Worm (Caenorhabditis elegans) whole organism, late embryonic: ENCODE results near the gene pat-4.
"Not testable (repeated sequence)": the region's sequence is repeated elsewhere in the genome, so short reads cannot be mapped to it uniquely, and the experiment has no call there.

Experiments
- C38D4.7 ChIP-seq: fragments of 200-800 bp; sonication (Bioruptor generic); optimal IDR thresholded peaks from 2 replicates; lab custom pipeline; 2018; ENCODE audit warnings: mild to moderate bottlenecking, missing genetic modification characterization, moderate library complexity, missing compliant biosample characterization
- F13H6.1 ChIP-seq: sonication (generic microtip); optimal IDR thresholded peaks from 2 replicates; lab custom pipeline; 2016; ENCODE audit warnings: missing genetic modification characterization, missing compliant biosample characterization
- K02D7.2 ChIP-seq: sonication (generic microtip); optimal IDR thresholded peaks from 2 replicates; lab custom pipeline; 2017; ENCODE audit warnings: mild to moderate bottlenecking, missing genetic modification characterization, missing compliant biosample characterization
- T23F11.4 ChIP-seq: fragments of 200-800 bp; sonication (Bioruptor generic); optimal IDR thresholded peaks from 2 replicates; lab custom pipeline; 2018; ENCODE audit warnings: mild to moderate bottlenecking, missing genetic modification characterization, missing compliant biosample characterization
- Y22D7AL.16 ChIP-seq: sonication (generic microtip); optimal IDR thresholded peaks from 2 replicates; lab custom pipeline; 2016; ENCODE audit warnings: missing genetic modification characterization, missing compliant biosample characterization
- ahr-1 ChIP-seq: sonication (generic microtip); optimal IDR thresholded peaks from 2 replicates; lab custom pipeline; 2016; ENCODE audit warnings: missing genetic modification characterization, missing compliant biosample characterization
- ceh-14 ChIP-seq: sonication (generic microtip); optimal IDR thresholded peaks from 2 replicates; lab custom pipeline; 2016; ENCODE audit warnings: missing genotype, missing genetic modification characterization, missing compliant biosample characterization
- ceh-18 ChIP-seq: sonication (generic microtip); optimal IDR thresholded peaks from 2 replicates; lab custom pipeline; 2016; ENCODE audit warnings: missing genetic modification characterization, missing compliant biosample characterization
- ceh-2 ChIP-seq: sonication (generic microtip); optimal IDR thresholded peaks from 2 replicates; lab custom pipeline; 2016; ENCODE audit warnings: missing genotype, missing genetic modification characterization, missing compliant biosample characterization
- ceh-22 ChIP-seq: sonication (generic microtip); optimal IDR thresholded peaks from 2 replicates; lab custom pipeline; 2017; ENCODE audit warnings: missing biosample characterization, missing genetic modification characterization
- ceh-30 ChIP-seq: fragments of 150-350 bp; optimal IDR thresholded peaks from 2 replicates; lab custom pipeline; 2014; ENCODE audit warnings: missing biosample characterization, missing genetic modification characterization
- ceh-45 ChIP-seq: fragments of 200-800 bp; sonication (Bioruptor generic); IDR thresholded peaks from 2 replicates; pipeline ENCODE4 v1.3.6; 2022; ENCODE audit warnings: missing genetic modification reagents, missing genetic modification characterization, missing compliant biosample characterization
- ceh-48 ChIP-seq: sonication (generic microtip); optimal IDR thresholded peaks from 2 replicates; lab custom pipeline; 2016; ENCODE audit warnings: missing genetic modification characterization, inconsistent platforms, missing compliant biosample characterization
- che-1 ChIP-seq: sonication (generic microtip); optimal IDR thresholded peaks from 2 replicates; lab custom pipeline; 2016; ENCODE audit warnings: mild to moderate bottlenecking, missing genetic modification characterization, missing compliant biosample characterization
- dmd-4 ChIP-seq: sonication (generic microtip); optimal IDR thresholded peaks from 2 replicates; lab custom pipeline; 2016; ENCODE audit warnings: borderline replicate concordance, missing genetic modification characterization, missing compliant biosample characterization
- elt-2 ChIP-seq: sonication (generic microtip); optimal IDR thresholded peaks from 2 replicates; lab custom pipeline; 2016; ENCODE audit warnings: missing genetic modification reagents, missing genetic modification characterization, missing compliant biosample characterization
- elt-4 ChIP-seq: sonication (generic microtip); optimal IDR thresholded peaks from 2 replicates; lab custom pipeline; 2016; ENCODE audit warnings: missing genetic modification characterization, missing compliant biosample characterization
- eyg-1 ChIP-seq: sonication (generic microtip); optimal IDR thresholded peaks from 2 replicates; lab custom pipeline; 2016; ENCODE audit warnings: missing genotype, missing genetic modification characterization, missing compliant biosample characterization
- fax-1 ChIP-seq: sonication (generic microtip); optimal IDR thresholded peaks from 2 replicates; lab custom pipeline; 2016; ENCODE audit warnings: missing genotype, missing genetic modification characterization, missing compliant biosample characterization
- fkh-6 ChIP-seq: sonication (generic microtip); optimal IDR thresholded peaks from 2 replicates; lab custom pipeline; 2016; ENCODE audit warnings: missing genetic modification characterization, missing compliant biosample characterization
- gmeb-2 ChIP-seq: sonication (generic microtip); optimal IDR thresholded peaks from 2 replicates; lab custom pipeline; 2016; ENCODE audit warnings: missing genetic modification characterization, inconsistent platforms, missing compliant biosample characterization
- hlh-15 ChIP-seq: sonication (generic microtip); optimal IDR thresholded peaks from 2 replicates; lab custom pipeline; 2016; ENCODE audit warnings: missing genetic modification characterization, missing compliant biosample characterization
- hlh-8 ChIP-seq: sonication (generic microtip); optimal IDR thresholded peaks from 2 replicates; lab custom pipeline; 2016; ENCODE audit warnings: missing genotype, missing genetic modification characterization, missing compliant biosample characterization
- madf-2 ChIP-seq: sonication (generic microtip); optimal IDR thresholded peaks from 2 replicates; lab custom pipeline; 2017; ENCODE audit warnings: missing genetic modification characterization, missing compliant biosample characterization
- nhr-11 ChIP-seq: fragments of 150-350 bp; optimal IDR thresholded peaks from 2 replicates; lab custom pipeline; 2014; ENCODE audit warnings: missing biosample characterization, missing genetic modification characterization
- nhr-232 ChIP-seq: sonication (generic microtip); optimal IDR thresholded peaks from 2 replicates; lab custom pipeline; 2016; ENCODE audit warnings: missing genetic modification characterization, missing compliant biosample characterization
- pat-9 ChIP-seq: fragments of 200-800 bp; sonication (Bioruptor generic); optimal IDR thresholded peaks from 2 replicates; lab custom pipeline; 2018; ENCODE audit warnings: mild to moderate bottlenecking, missing genetic modification characterization, moderate library complexity, missing compliant biosample characterization
- pqm-1 ChIP-seq: sonication (generic microtip); optimal IDR thresholded peaks from 2 replicates; lab custom pipeline; 2016; ENCODE audit warnings: missing genetic modification characterization, missing compliant biosample characterization
- ref-2 ChIP-seq: sonication (generic microtip); optimal IDR thresholded peaks from 2 replicates; lab custom pipeline; 2016; ENCODE audit warnings: missing genetic modification characterization, missing compliant biosample characterization
- rnt-1 ChIP-seq: sonication (generic microtip); optimal IDR thresholded peaks from 2 replicates; lab custom pipeline; 2016; ENCODE audit warnings: missing genetic modification characterization, missing compliant biosample characterization
- sdc-2 ChIP-seq: sonication (generic microtip); optimal IDR thresholded peaks from 2 replicates; lab custom pipeline; 2016; ENCODE audit warnings: missing genotype, missing genetic modification characterization, missing compliant biosample characterization
- sox-2 ChIP-seq: fragments of 200-800 bp; sonication (Bioruptor generic); IDR thresholded peaks from 2 replicates; pipeline ENCODE4 v1.3.6; 2022; ENCODE audit warnings: missing genetic modification reagents, missing genetic modification characterization, missing compliant biosample characterization
- tbx-7 ChIP-seq: sonication (generic microtip); optimal IDR thresholded peaks from 2 replicates; lab custom pipeline; 2016; ENCODE audit warnings: missing genotype, missing genetic modification characterization, missing compliant biosample characterization
- ttx-3 ChIP-seq: sonication (generic microtip); optimal IDR thresholded peaks from 2 replicates; lab custom pipeline; 2016; ENCODE audit warnings: missing genetic modification reagents, missing genetic modification characterization, missing compliant biosample characterization
- unc-42 ChIP-seq: sonication (generic microtip); optimal IDR thresholded peaks from 2 replicates; lab custom pipeline; 2016; ENCODE audit warnings: missing genotype, missing genetic modification characterization, missing compliant biosample characterization
- unc-86 ChIP-seq: sonication (generic microtip); optimal IDR thresholded peaks from 2 replicates; lab custom pipeline; 2016; ENCODE audit warnings: missing genetic modification characterization, missing compliant biosample characterization
- zip-5 ChIP-seq: sonication (generic microtip); optimal IDR thresholded peaks from 2 replicates; lab custom pipeline; 2016; ENCODE audit warnings: missing genetic modification characterization, missing compliant biosample characterization

pat-4 gene

ce11 chrIII:117857-118256 lies 23.2 kb upstream of the pat-4 start:
- TF ChIP-seq ahr-1 (tag; lab: Kevin White, UChicago) (no peak), ttx-3 (no peak), ceh-30 (no peak), ceh-48 (tag; lab: Kevin White, UChicago) (no peak), hlh-8 (tag; lab: Kevin White, UChicago) (no peak), ceh-18 (no peak), hlh-15 (no peak), ref-2 (no peak), elt-4 (tag; lab: Kevin White, UChicago) (no peak)

- TF ChIP-seq madf-2 (tag; lab: Kevin White, UChicago) (no peak), fkh-6 (no peak), ceh-22 (no peak), hlh-15 (no peak), Y22D7AL.16 (tag; lab: Kevin White, UChicago) (no peak), rnt-1 (tag; lab: Kevin White, UChicago) (no peak), T23F11.4 (no peak), elt-2 (tag; lab: Kevin White, UChicago) (no peak), nhr-232 (tag; lab: Kevin White, UChicago) (no peak), tbx-7 (tag; lab: Kevin White, UChicago) (no peak), unc-86 (tag; lab: Kevin White, UChicago) (no peak), gmeb-2 (no peak), ceh-45 (GFP tag; lab: Robert Waterston, UW) (no peak), unc-42 (tag; lab: Kevin White, UChicago) (no peak), C38D4.7 (GFP tag; lab: Kevin White, UChicago) (no peak), fax-1 (no peak), nhr-11 (no peak), dmd-4 (tag; lab: Kevin White, UChicago) (no peak), elt-4 (tag; lab: Kevin White, UChicago) (no peak), eyg-1 (tag; lab: Kevin White, UChicago) (no peak)
Measured at ce11 chrIII:117210-117609, 22.6 kb upstream of the pat-4 start, which contains the start of gene C29F9.5. TSS of gene C29F9.5 (plus strand) at chrIII:117510.

ce11 chrIII:114603-115002 lies 20.0 kb upstream of the pat-4 start, which contains the start of gene C29F9.6:
TSS of gene C29F9.6 (plus strand) at chrIII:114903.
- TF ChIP-seq elt-2 (tag; lab: Kevin White, UChicago) (no peak), sdc-2 (tag; lab: Kevin White, UChicago) (no peak), fkh-6 (no peak), pat-9 (tag; lab: Kevin White, UChicago) (no peak), K02D7.2 (tag; lab: Kevin White, UChicago) (no peak), F13H6.1 (tag; lab: Kevin White, UChicago) (no peak), Y22D7AL.16 (tag; lab: Kevin White, UChicago) (no peak)
- TF ChIP-seq, all 69 proteins: peak for 0

ce11 chrIII:98822-99221 lies 4.2 kb upstream of the pat-4 start, which contains the start of gene C29F9.9:
TSS of gene C29F9.9 (minus strand) at chrIII:98922.
- not testable (repeated sequence) for TF ChIP-seq zip-5; sox-2; che-1 (tag; lab: Kevin White, UChicago)

ce11 chrIII:97018-97417 lies 2.4 kb upstream of the pat-4 start, which contains the start of gene C29F9.8:
TSS of gene C29F9.8 (minus strand) at chrIII:97118.
- TF ChIP-seq ceh-2 (tag; lab: Kevin White, UChicago); ceh-14; pqm-1 (tag; lab: Kevin White, UChicago): not testable (repeated sequence)
- TF ChIP-seq, all 69 proteins: peak for 0; not testable (repeated sequence) for 69
